Fruit fly (Drosophila melanogaster) whole organism, larva: ENCODE data around the gene CG5160.

Experiments
- noc ChIP-seq: fragments of 200-800 bp; sonication (Bioruptor generic); optimal IDR thresholded peaks from 3 replicates; lab custom pipeline; 2019; ENCODE audit warnings: missing biosample characterization, mild to moderate bottlenecking, missing genetic modification characterization, moderate library complexity

The CG5160 gene

DNA sequence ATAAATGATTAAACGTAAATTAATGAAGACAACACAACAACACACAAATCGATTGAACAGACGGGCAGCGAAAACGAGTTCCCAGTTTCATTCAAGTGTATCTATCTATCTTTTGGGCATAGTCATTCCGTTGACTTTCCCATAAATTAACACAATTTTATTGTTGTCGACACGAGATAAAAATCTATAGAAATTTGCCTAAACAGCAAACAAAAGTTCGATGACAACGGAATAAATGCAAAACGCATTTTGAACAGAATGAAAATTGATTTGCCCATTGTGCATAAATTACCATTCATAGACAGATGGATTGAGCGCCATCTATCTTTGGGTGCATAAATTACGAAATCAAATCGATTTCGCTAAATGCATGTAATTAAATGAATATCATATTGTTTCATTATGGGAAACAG, 45.8 kb downstream of the CG5160 start:
- peak; percentile 41 for TF ChIP-seq noc (tag; lab: Kevin White, UChicago)
